Fruit fly (Drosophila melanogaster) S2 (cell line): ENCODE measurements around the gene CG13847.

Source experiments
- CG8478 ChIP-seq: fragments of >200 bp; optimal IDR thresholded peaks from 2 replicates; lab custom pipeline; 2018
- CTCF ChIP-seq, 2 experiments: fragments of >200 bp; optimal IDR thresholded peaks; 2 replicates each; lab custom pipeline; 2018

- TF ChIP-seq CTCF (optimal IDR thresholded peaks at IDR 0.05; lab: Kevin White, UChicago) (no peak), CG8478 (lab: Kevin White, UChicago) (no peak)
Measured at dm6 chr3R:22394004-22394403, 41.9 kb downstream of the CG13847 start, which contains the start of gene CG13857.
